Fruit fly (Drosophila melanogaster): ENCODE results near the gene CG33159.

The CG33159 gene

DNA sequence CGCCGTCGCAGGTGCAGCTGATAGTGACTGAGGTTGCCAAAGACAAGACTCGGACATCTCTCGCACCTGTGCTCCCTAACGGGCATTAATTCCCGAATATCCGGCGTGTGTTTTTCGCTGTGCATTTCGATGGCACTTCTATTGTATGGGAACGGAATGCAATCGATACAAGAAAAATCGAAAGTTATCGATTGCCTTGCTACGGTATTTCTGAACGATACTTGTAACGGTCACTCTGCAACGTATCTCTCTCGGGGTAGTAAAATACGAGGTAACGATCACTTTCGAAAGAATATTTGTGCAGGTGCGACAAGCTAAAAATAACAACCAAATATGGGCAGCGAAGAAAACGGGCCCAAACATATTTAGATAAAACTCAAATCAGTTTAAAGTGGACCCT is 39.3 kb downstream of the CG33159 start, which contains the start of gene CG32280 (continued):
- TF ChIP-seq slbo (GFP tag; IDR thresholded peaks at IDR 0.05) (peak; percentile 65), vvl (GFP tag; IDR thresholded peaks at IDR 0.05) (peak; percentile 50), CG10979 (tag; optimal IDR thresholded peaks at IDR 0.05) (no peak), Adf1 (GFP tag; IDR thresholded peaks at IDR 0.05) (0 out of 2 replicates have a peak, but pooled peaks have one; percentile 12), br (optimal IDR thresholded peaks at IDR 0.05) (no peak), CG14014 (GFP tag; IDR thresholded peaks at IDR 0.05) (peak; percentile 16; the same call in 1 of the 2 replicates), scrt (GFP tag; optimal IDR thresholded peaks at IDR 0.05) (no peak), Abd-B (GFP tag; optimal IDR thresholded peaks at IDR 0.05) (no peak), tna (GFP tag; IDR thresholded peaks at IDR 0.05; ENCODE audit: partially characterized antibody) (peak; percentile 85), caup (GFP tag; optimal IDR thresholded peaks at IDR 0.05; ENCODE audit: severe bottlenecking) (peak; percentile 50), dmrt11E (tag; optimal IDR thresholded peaks at IDR 0.05) (no peak), usp (GFP tag; optimal IDR thresholded peaks at IDR 0.05) (no peak), grau (tag; optimal IDR thresholded peaks at IDR 0.05) (peak; percentile 30), gsb-n (tag; optimal IDR thresholded peaks at IDR 0.05) (no peak), CG12769 (tag; optimal IDR thresholded peaks at IDR 0.05) (no peak), Jarid2 (GFP tag; optimal IDR thresholded peaks at IDR 0.05) (no peak), CG8944 (GFP tag; optimal IDR thresholded peaks at IDR 0.05) (no peak), CG9437 (GFP tag; optimal IDR thresholded peaks at IDR 0.05) (no peak), bowl (GFP tag; IDR thresholded peaks at IDR 0.05) (no peak), Stat92E (GFP tag; optimal IDR thresholded peaks at IDR 0.05) (peak in 1 of 3 experiments; percentile 61), p53 (GFP tag; optimal IDR thresholded peaks at IDR 0.05) (no peak), CG9817 (tag; optimal IDR thresholded peaks at IDR 0.05) (no peak), CG15269 (tag; optimal IDR thresholded peaks at IDR 0.05) (no peak), esg (GFP tag; conservative IDR thresholded peaks at IDR 0.05) (no peak), CG31224 (GFP tag; IDR thresholded peaks at IDR 0.05) (no peak), kay (GFP tag; optimal IDR thresholded peaks at IDR 0.05) (no peak), CG32772 (GFP tag; IDR thresholded peaks at IDR 0.05) (no peak), Doc2 (GFP tag; IDR thresholded peaks at IDR 0.05) (no peak), D19A (tag; optimal IDR thresholded peaks at IDR 0.05) (peak; percentile 17), CG7839 (tag; optimal IDR thresholded peaks at IDR 0.05) (no peak), her (GFP tag; optimal IDR thresholded peaks at IDR 0.05) (peak; percentile 37), H2.0 (GFP tag; IDR thresholded peaks at IDR 0.05) (no peak), Sox100B (GFP tag; optimal IDR thresholded peaks at IDR 0.05) (no peak), CG13123 (GFP tag; optimal IDR thresholded peaks at IDR 0.05) (no peak), ranshi (GFP tag; IDR thresholded peaks at IDR 0.05) (no peak), CG12744 (GFP tag; optimal IDR thresholded peaks at IDR 0.05) (no peak), mam (GFP tag; optimal IDR thresholded peaks at IDR 0.05) (peak; percentile 48), Rfx (GFP tag; IDR thresholded peaks at IDR 0.05) (peak; percentile 43; the same call in 1 of the 2 replicates), CG15514 (GFP tag; optimal IDR thresholded peaks at IDR 0.05) (peak; percentile 72), CG6272 (GFP tag; IDR thresholded peaks at IDR 0.05) (0 out of 2 replicates have a peak, but pooled peaks have one; percentile 36), Poxn (GFP tag; IDR thresholded peaks at IDR 0.05) (no peak), tin (GFP tag; optimal IDR thresholded peaks at IDR 0.05) (no peak), MTF-1 (GFP tag; optimal IDR thresholded peaks at IDR 0.05; ENCODE audit: borderline replicate concordance) (no peak), chif (GFP tag; optimal IDR thresholded peaks at IDR 0.05) (no peak), ind (GFP tag; optimal IDR thresholded peaks at IDR 0.05) (no peak), oc (tag; optimal IDR thresholded peaks at IDR 0.05) (no peak), ac (GFP tag; optimal IDR thresholded peaks at IDR 0.05) (no peak), btn (GFP tag; optimal IDR thresholded peaks at IDR 0.05) (no peak), repo (GFP tag; optimal IDR thresholded peaks at IDR 0.05) (no peak), CG11504 (tag; optimal IDR thresholded peaks at IDR 0.05) (no peak), Ets97D (GFP tag; optimal IDR thresholded peaks at IDR 0.05) (peak; percentile 38), kah (GFP tag; optimal IDR thresholded peaks at IDR 0.05) (no peak)
